Fruit fly (Drosophila melanogaster) whole organism, embryonic: ENCODE data around the gene mRpL12.

ENCODE experiments used
- Atf3 ChIP-seq: fragments of 200-800 bp; sonication (Bioruptor generic); optimal IDR thresholded peaks from 3 replicates; lab custom pipeline; 2016; ENCODE audit warnings: missing biosample characterization, missing genetic modification characterization
- CG10462 ChIP-seq: fragments of 200-800 bp; sonication (Bioruptor generic); optimal IDR thresholded peaks from 2 replicates; lab custom pipeline; 2016; ENCODE audit warnings: missing biosample characterization, missing genetic modification characterization
- CG11695 ChIP-seq: fragments of 200-800 bp; sonication (Bioruptor generic); IDR thresholded peaks from 3 replicates; pipeline ENCODE4 v1.3.6; 2022; ENCODE audit warnings: missing biosample characterization, missing genetic modification characterization
- CG11696 ChIP-seq: fragments of 200-800 bp; sonication (Bioruptor generic); IDR thresholded peaks from 2 replicates; pipeline ENCODE4 v1.3.6; 2022; ENCODE audit warnings: missing biosample characterization, missing genetic modification characterization
- CG12155 ChIP-seq: fragments of 200-800 bp; sonication (Bioruptor generic); optimal IDR thresholded peaks from 3 replicates; lab custom pipeline; 2016; ENCODE audit warnings: missing biosample characterization, missing genetic modification characterization
- CG12744 ChIP-seq: fragments of 200-800 bp; sonication (Bioruptor generic); optimal IDR thresholded peaks from 2 replicates; lab custom pipeline; 2016; ENCODE audit warnings: missing biosample characterization, missing genetic modification characterization
- CG13296 ChIP-seq: fragments of 200-800 bp; sonication (Bioruptor generic); optimal IDR thresholded peaks from 3 replicates; lab custom pipeline; 2018; ENCODE audit warnings: missing biosample characterization, mild to moderate bottlenecking, missing genetic modification characterization
- CG13424 ChIP-seq: fragments of 200-800 bp; sonication (Bioruptor generic); optimal IDR thresholded peaks from 2 replicates; lab custom pipeline; 2019; ENCODE audit warnings: missing biosample characterization, mild to moderate bottlenecking, missing genetic modification characterization, moderate library complexity
- CG13894 ChIP-seq: fragments of 200-800 bp; sonication (Bioruptor generic); optimal IDR thresholded peaks from 3 replicates; lab custom pipeline; 2018; ENCODE audit warnings: missing biosample characterization, mild to moderate bottlenecking, missing genetic modification characterization, moderate library complexity
- CG15269 ChIP-seq: fragments of 200-800 bp; sonication (Bioruptor generic); optimal IDR thresholded peaks from 2 replicates; lab custom pipeline; 2018; ENCODE audit warnings: missing biosample characterization, mild to moderate bottlenecking, missing genetic modification characterization, moderate library complexity
- CG1529 ChIP-seq: fragments of 200-800 bp; sonication (Bioruptor generic); optimal IDR thresholded peaks from 3 replicates; lab custom pipeline; 2018; ENCODE audit warnings: missing biosample characterization, missing genetic modification characterization
- CG17802 ChIP-seq: fragments of 200-800 bp; sonication (Bioruptor generic); optimal IDR thresholded peaks from 2 replicates; lab custom pipeline; 2018; ENCODE audit warnings: missing biosample characterization, mild to moderate bottlenecking, missing genetic modification characterization, moderate library complexity
- CG30431 ChIP-seq: fragments of 200-800 bp; sonication (Bioruptor generic); optimal IDR thresholded peaks from 2 replicates; lab custom pipeline; 2017; ENCODE audit warnings: missing biosample characterization, missing genetic modification characterization
- CG31224 ChIP-seq: fragments of 200-800 bp; sonication (Bioruptor generic); IDR thresholded peaks from 2 replicates; pipeline ENCODE4 v1.3.6; 2022; ENCODE audit warnings: missing biosample characterization, missing genetic modification characterization
- CG34224 ChIP-seq: fragments of 200-800 bp; sonication (Bioruptor generic); IDR thresholded peaks from 3 replicates; pipeline ENCODE4 v1.3.6; 2022; ENCODE audit warnings: missing biosample characterization, missing genetic modification characterization; ENCODE audit not compliant: partially characterized antibody
- CG4424 ChIP-seq: fragments of 200-800 bp; sonication (Bioruptor generic); optimal IDR thresholded peaks from 3 replicates; lab custom pipeline; 2016; ENCODE audit warnings: missing biosample characterization, missing genetic modification characterization
- CG7786 ChIP-seq: fragments of 200-800 bp; sonication (Bioruptor generic); optimal IDR thresholded peaks from 2 replicates; lab custom pipeline; 2016; ENCODE audit warnings: missing biosample characterization, missing genetic modification characterization
- CG8281 ChIP-seq: fragments of 200-800 bp; sonication (Bioruptor generic); optimal IDR thresholded peaks from 2 replicates; lab custom pipeline; 2018; ENCODE audit warnings: missing biosample characterization, mild to moderate bottlenecking, missing genetic modification characterization, moderate library complexity
- CG8944 ChIP-seq: fragments of 200-800 bp; sonication (Bioruptor generic); optimal IDR thresholded peaks from 3 replicates; lab custom pipeline; 2016; ENCODE audit warnings: missing biosample characterization, missing genetic modification characterization
- D19B ChIP-seq: fragments of 200-800 bp; sonication (Bioruptor generic); optimal IDR thresholded peaks from 2 replicates; lab custom pipeline; 2017; ENCODE audit warnings: missing biosample characterization, mild to moderate bottlenecking, missing genetic modification characterization
- Drgx ChIP-seq: fragments of 200-800 bp; sonication (Bioruptor generic); IDR thresholded peaks from 2 replicates; pipeline ENCODE4 v1.3.6; 2022; ENCODE audit warnings: missing biosample characterization, missing genetic modification characterization
- E2f1 ChIP-seq: fragments of 200-800 bp; sonication (Bioruptor generic); IDR thresholded peaks from 2 replicates; pipeline ENCODE4 v1.3.6; 2022; ENCODE audit warnings: missing biosample characterization, missing genetic modification characterization
- H2.0 ChIP-seq: fragments of 200-800 bp; sonication (Bioruptor generic); IDR thresholded peaks from 2 replicates; pipeline ENCODE4 v1.3.6; 2022; ENCODE audit warnings: missing biosample characterization, missing genetic modification characterization
- HLH3B ChIP-seq: fragments of 200-800 bp; sonication (Bioruptor generic); IDR thresholded peaks from 2 replicates; pipeline ENCODE4 v1.3.6; 2022; ENCODE audit warnings: missing biosample characterization, missing genetic modification characterization
- Med ChIP-seq: fragments of 200-800 bp; sonication (Bioruptor generic); peaks from one replicate; lab custom pipeline; 2016; ENCODE audit warnings: missing biosample characterization, missing genetic modification characterization, mild to moderate bottlenecking, inconsistent platforms, moderate library complexity
- Nf-YB ChIP-seq: fragments of 200-800 bp; sonication (Bioruptor generic); optimal IDR thresholded peaks from 3 replicates; lab custom pipeline; 2019; ENCODE audit warnings: missing biosample characterization, mild to moderate bottlenecking, missing genetic modification characterization, moderate library complexity
- Poxn ChIP-seq: fragments of 200-800 bp; sonication (Bioruptor generic); IDR thresholded peaks from 2 replicates; pipeline ENCODE4 v1.3.6; 2022; ENCODE audit warnings: missing biosample characterization, missing genetic modification characterization
- Ravus ChIP-seq: fragments of 200-800 bp; sonication (Bioruptor generic); IDR thresholded peaks from 2 replicates; pipeline ENCODE4 v1.3.6; 2022; ENCODE audit warnings: missing biosample characterization, missing genetic modification characterization
- Sry-β ChIP-seq: fragments of 200-800 bp; sonication (Bioruptor generic); optimal IDR thresholded peaks from 2 replicates; lab custom pipeline; 2018; ENCODE audit warnings: missing biosample characterization, mild to moderate bottlenecking, missing genetic modification characterization, moderate library complexity
- Taf1 ChIP-seq: fragments of 200-800 bp; sonication (Bioruptor generic); IDR thresholded peaks from 2 replicates; pipeline ENCODE4 v1.3.6; 2022; ENCODE audit warnings: missing biosample characterization, missing genetic modification characterization
- ara ChIP-seq: fragments of 200-800 bp; sonication (Bioruptor generic); IDR thresholded peaks from 2 replicates; pipeline ENCODE4 v1.3.6; 2022; ENCODE audit warnings: missing biosample characterization, missing genetic modification characterization
- ase ChIP-seq: fragments of 200-800 bp; sonication (Bioruptor generic); IDR thresholded peaks from 3 replicates; pipeline ENCODE4 v1.3.6; 2022; ENCODE audit warnings: missing biosample characterization, missing genetic modification characterization
- ash1 ChIP-seq: fragments of 200-800 bp; sonication (Bioruptor generic); optimal IDR thresholded peaks from 2 replicates; lab custom pipeline; 2018; ENCODE audit warnings: missing biosample characterization, mild to moderate bottlenecking, missing genetic modification characterization
- br ChIP-seq: fragments of >200 bp; optimal IDR thresholded peaks from 2 replicates; lab custom pipeline; 2017
- bsh ChIP-seq, 2 experiments: fragments of 200-800 bp; sonication (Bioruptor generic); optimal IDR thresholded peaks; 2 replicates each; lab custom pipeline; 2017 to 2018; ENCODE audit warnings: mild to moderate bottlenecking in 2 of 2, missing biosample characterization in 2 of 2, missing genetic modification characterization in 2 of 2, moderate library complexity in 1 of 2
- corto ChIP-seq: fragments of 200-800 bp; sonication (Bioruptor generic); optimal IDR thresholded peaks from 2 replicates; lab custom pipeline; 2016; ENCODE audit warnings: missing biosample characterization, mild to moderate bottlenecking, missing genetic modification characterization, moderate library complexity
- cwo ChIP-seq: fragments of 200-800 bp; sonication (Bioruptor generic); optimal IDR thresholded peaks from 3 replicates; lab custom pipeline; 2017; ENCODE audit warnings: missing biosample characterization, missing genetic modification characterization, mild to moderate bottlenecking, moderate library complexity, missing genetic modification reagents
- en ChIP-seq: fragments of 200-800 bp; sonication (Bioruptor generic); optimal IDR thresholded peaks from 2 replicates; lab custom pipeline; 2016; ENCODE audit warnings: missing biosample characterization, missing genetic modification characterization
- exex ChIP-seq: fragments of 200-800 bp; sonication (Bioruptor generic); optimal IDR thresholded peaks from 4 replicates; lab custom pipeline; 2018; ENCODE audit warnings: missing biosample characterization, mild to moderate bottlenecking, missing genetic modification characterization, moderate library complexity
- ftz-f1 ChIP-seq: fragments of 200-800 bp; sonication (Bioruptor generic); optimal IDR thresholded peaks from 2 replicates; lab custom pipeline; 2016; ENCODE audit warnings: missing biosample characterization, missing genetic modification characterization
- hb ChIP-seq: fragments of 200-800 bp; sonication (Bioruptor generic); IDR thresholded peaks from 3 replicates; pipeline ENCODE4 v1.3.6; 2022; ENCODE audit warnings: missing biosample characterization, missing genetic modification characterization; ENCODE audit not compliant: partially characterized antibody
- jing ChIP-seq: fragments of 200-800 bp; sonication (Bioruptor generic); optimal IDR thresholded peaks from 2 replicates; lab custom pipeline; 2018; ENCODE audit warnings: missing biosample characterization, mild to moderate bottlenecking, missing genetic modification characterization
- kni ChIP-seq: fragments of 200-800 bp; sonication (Bioruptor generic); optimal IDR thresholded peaks from 3 replicates; lab custom pipeline; 2017; ENCODE audit warnings: mild to moderate bottlenecking, missing biosample characterization, missing genetic modification reagents, missing genetic modification characterization
- knrl ChIP-seq: fragments of 200-800 bp; sonication (Bioruptor generic); IDR thresholded peaks from 3 replicates; pipeline ENCODE4 v1.3.6; 2022; ENCODE audit warnings: missing biosample characterization, missing genetic modification characterization; ENCODE audit not compliant: partially characterized antibody
- nerfin-1 ChIP-seq: fragments of 200-800 bp; sonication (Bioruptor generic); optimal IDR thresholded peaks from 3 replicates; lab custom pipeline; 2019; ENCODE audit warnings: missing biosample characterization, mild to moderate bottlenecking, missing genetic modification characterization, moderate library complexity
- peb ChIP-seq: fragments of 200-800 bp; sonication (Bioruptor generic); IDR thresholded peaks from 2 replicates; pipeline ENCODE4 v1.3.6; 2022; ENCODE audit warnings: missing biosample characterization, missing genetic modification characterization
- pfk ChIP-seq: fragments of 200-800 bp; sonication (Bioruptor generic); optimal IDR thresholded peaks from 2 replicates; lab custom pipeline; 2018; ENCODE audit warnings: missing biosample characterization, mild to moderate bottlenecking, missing genetic modification characterization, moderate library complexity
- pum ChIP-seq: fragments of 200-800 bp; sonication (Bioruptor generic); optimal IDR thresholded peaks from 2 replicates; lab custom pipeline; 2016; ENCODE audit warnings: missing biosample characterization, missing genetic modification characterization
- ro ChIP-seq: fragments of 200-800 bp; sonication (Bioruptor generic); IDR thresholded peaks from 2 replicates; pipeline ENCODE4 v1.3.6; 2022; ENCODE audit warnings: missing biosample characterization, missing genetic modification characterization
- shn ChIP-seq: fragments of 200-800 bp; sonication (Bioruptor generic); optimal IDR thresholded peaks from 3 replicates; lab custom pipeline; 2016; ENCODE audit warnings: missing biosample characterization, missing genetic modification characterization
- toy ChIP-seq: fragments of 200-800 bp; sonication (Bioruptor generic); IDR thresholded peaks from 2 replicates; pipeline ENCODE4 v1.3.6; 2022; ENCODE audit warnings: missing biosample characterization, missing genetic modification characterization
- vfl ChIP-seq: fragments of 200-800 bp; sonication (Bioruptor generic); optimal IDR thresholded peaks from 2 replicates; lab custom pipeline; 2016; ENCODE audit warnings: missing biosample characterization, missing genetic modification characterization
- zf30C ChIP-seq: fragments of 200-800 bp; sonication (Bioruptor generic); optimal IDR thresholded peaks from 3 replicates; lab custom pipeline; 2018; ENCODE audit warnings: missing biosample characterization, mild to moderate bottlenecking, missing genetic modification characterization

mRpL12 gene

DNA sequence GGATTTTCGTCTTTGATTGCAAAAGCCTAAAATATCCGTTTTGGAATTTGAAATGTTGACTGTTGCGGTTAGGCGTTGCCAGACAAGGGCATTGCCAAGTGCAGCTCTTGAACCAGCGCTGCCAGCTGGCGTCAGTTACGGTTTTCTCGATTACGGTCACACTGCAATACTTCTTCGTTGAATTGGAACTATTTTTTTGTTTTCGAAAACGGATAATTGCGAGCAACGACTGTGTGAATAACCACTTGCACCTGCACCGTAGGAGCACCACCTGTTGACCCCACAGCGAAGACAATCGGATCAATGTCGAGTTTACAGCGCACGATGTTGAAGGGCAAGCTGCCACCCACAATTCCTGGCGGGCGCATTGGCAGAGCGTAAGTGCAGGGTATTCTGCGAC lies 30.0 kb downstream of the mRpL12 start, which contains the start of gene CG5068 (continued):
- TF ChIP-seq hb (GFP tag; lab: Robert Waterston, UW) (no peak), nerfin-1 (tag; lab: Kevin White, UChicago) (no peak), CG7786 (GFP tag; lab: Kevin White, UChicago) (no peak), HLH3B (no peak), CG34224 (GFP tag; lab: Robert Waterston, UW) (no peak), zf30C (GFP tag; lab: Kevin White, UChicago) (no peak), jing (GFP tag; lab: Kevin White, UChicago) (no peak), Atf3 (GFP tag; lab: Kevin White, UChicago) (no peak), CG10462 (GFP tag; lab: Kevin White, UChicago) (no peak), ase (GFP tag; lab: Robert Waterston, UW) (no peak), shn (GFP tag; lab: Kevin White, UChicago) (no peak), Drgx (GFP tag; lab: Robert Waterston, UW) (no peak), D19B (GFP tag; lab: Kevin White, UChicago) (peak; percentile 22), Nf-YB (GFP tag; lab: Kevin White, UChicago) (no peak), Med (GFP tag; lab: Kevin White, UChicago) (peak; percentile 77), CG31224 (GFP tag; lab: Robert Waterston, UW) (no peak), knrl (GFP tag; lab: Robert Waterston, UW) (peak; percentile 23; the same call in 1 of the 3 replicates), pfk (GFP tag; lab: Kevin White, UChicago) (no peak), CG12155 (GFP tag; lab: Kevin White, UChicago) (no peak), CG4424 (GFP tag; lab: Kevin White, UChicago) (no peak), toy (GFP tag; lab: Robert Waterston, UW) (no peak), CG30431 (no peak), CG12744 (GFP tag; lab: Kevin White, UChicago) (no peak), Taf1 (no peak), ro (GFP tag; lab: Robert Waterston, UW) (no peak), ash1 (GFP tag; lab: Kevin White, UChicago) (no peak), CG17802 (tag; lab: Kevin White, UChicago) (no peak), en (GFP tag; lab: Kevin White, UChicago) (no peak), CG15269 (tag; lab: Kevin White, UChicago) (no peak), CG11696 (GFP tag; lab: Robert Waterston, UW) (no peak), br (lab: Kevin White, UChicago) (no peak), CG11695 (GFP tag; lab: Robert Waterston, UW) (no peak), bsh (GFP tag; optimal IDR thresholded peaks at IDR 0.05; lab: Kevin White, UChicago) (no peak), pum (GFP tag; lab: Kevin White, UChicago) (no peak), E2f1 (GFP tag; lab: Robert Waterston, UW) (no peak), vfl (GFP tag; lab: Kevin White, UChicago) (no peak), CG13894 (no peak), CG1529 (GFP tag; lab: Kevin White, UChicago) (no peak), ara (GFP tag; lab: Robert Waterston, UW) (no peak), Sry-β (no peak), Poxn (GFP tag; lab: Robert Waterston, UW) (no peak), CG13296 (GFP tag; lab: Kevin White, UChicago) (no peak), corto (GFP tag; lab: Kevin White, UChicago) (no peak), H2.0 (GFP tag; lab: Robert Waterston, UW) (no peak), ftz-f1 (GFP tag; lab: Kevin White, UChicago) (peak; percentile 64), cwo (GFP tag; lab: Kevin White, UChicago) (no peak), Ravus (GFP tag; lab: Robert Waterston, UW) (no peak), kni (GFP tag; lab: Kevin White, UChicago) (no peak), peb (GFP tag; lab: Robert Waterston, UW) (no peak), CG8944 (GFP tag; lab: Kevin White, UChicago) (no peak), CG13424 (tag; lab: Kevin White, UChicago) (no peak), CG8281 (tag; lab: Kevin White, UChicago) (no peak), exex (tag; lab: Kevin White, UChicago) (no peak)
